Worm (Caenorhabditis elegans): ENCODE results near the gene nspb-8.

Gene nspb-8

ce11 chrII:14548691-14549090 is 31.8 kb downstream of the nspb-8 start, which contains the start of gene gcy-29:
TSS of gene gcy-29 (minus strand) at chrII:14548791.
- TF ChIP-seq nhr-28 (tag; optimal IDR thresholded peaks at IDR 0.05), result no peak
- TF ChIP-seq mml-1 (tag; optimal IDR thresholded peaks at IDR 0.05), result no peak
- TF ChIP-seq egl-27 (tag; optimal IDR thresholded peaks at IDR 0.05), result no peak
- TF ChIP-seq R02D3.7 (tag; optimal IDR thresholded peaks at IDR 0.05), result no peak
- no peak for TF ChIP-seq fos-1 (tag; optimal IDR thresholded peaks at IDR 0.05)
- no peak for TF ChIP-seq elt-2 (tag; optimal IDR thresholded peaks at IDR 0.05)
- no peak for TF ChIP-seq elt-1 (tag; optimal IDR thresholded peaks at IDR 0.05)
- TF ChIP-seq nhr-76 (tag; optimal IDR thresholded peaks at IDR 0.05), result no peak
- no peak for TF ChIP-seq ztf-4 (tag; optimal IDR thresholded peaks at IDR 0.05)
- no peak for TF ChIP-seq nhr-25 (tag; optimal IDR thresholded peaks at IDR 0.05)
- TF ChIP-seq nhr-23 (tag; optimal IDR thresholded peaks at IDR 0.05), result no peak
- TF ChIP-seq ceh-28 (tag; optimal IDR thresholded peaks at IDR 0.05), result no peak
- no peak for TF ChIP-seq ceh-9 (tag; optimal IDR thresholded peaks at IDR 0.05)
- TF ChIP-seq fkh-2 (tag; optimal IDR thresholded peaks at IDR 0.05), result no peak
- TF ChIP-seq eor-1 (tag; optimal IDR thresholded peaks at IDR 0.05), result no peak

- TF ChIP-seq pqm-1 (tag; optimal IDR thresholded peaks at IDR 0.05) (peak; percentile 66), elt-3 (tag; optimal IDR thresholded peaks at IDR 0.05) (no peak), ztf-11 (tag; optimal IDR thresholded peaks at IDR 0.05) (no peak), elt-2 (tag; optimal IDR thresholded peaks at IDR 0.05) (peak; percentile 59)
Observed at ce11 chrII:14540551-14540950, 39.9 kb downstream of the nspb-8 start.

ce11 chrII:14537728-14538127 is 42.7 kb downstream of the nspb-8 start, which contains the start of the genes clec-147 and C04H5.7:
TSS of gene clec-147 (minus strand) at chrII:14537828.
TSS of gene C04H5.7 (plus strand) at chrII:14537946.
- TF ChIP-seq ceh-9 (tag; optimal IDR thresholded peaks at IDR 0.05) (no peak), nhr-43 (tag; optimal IDR thresholded peaks at IDR 0.05; ENCODE audit: poor library complexity, severe bottlenecking) (no peak), nhr-23 (tag; optimal IDR thresholded peaks at IDR 0.05) (no peak), ztf-4 (tag; optimal IDR thresholded peaks at IDR 0.05) (no peak), lin-15B (tag; optimal IDR thresholded peaks at IDR 0.05) (no peak), hmg-11 (tag; optimal IDR thresholded peaks at IDR 0.05) (no peak)

ce11 chrII:14534000-14534399 is 46.4 kb downstream of the nspb-8 start, which contains the start of gene C04H5.1:
TSS of gene C04H5.1 (plus strand) at chrII:14534300.
- TF ChIP-seq snpc-4 (tag; optimal IDR thresholded peaks at IDR 0.05), result no peak
- TF ChIP-seq nhr-25 (tag; optimal IDR thresholded peaks at IDR 0.05), result no peak
- TF ChIP-seq elt-1 (tag; optimal IDR thresholded peaks at IDR 0.05), result no peak
- no peak for TF ChIP-seq hmg-11 (tag; optimal IDR thresholded peaks at IDR 0.05)
- TF ChIP-seq lsy-12 (tag; optimal IDR thresholded peaks at IDR 0.05), result no peak
- TF ChIP-seq egl-27 (tag; optimal IDR thresholded peaks at IDR 0.05), result no peak
- no peak for TF ChIP-seq nhr-23 (tag; optimal IDR thresholded peaks at IDR 0.05)
- TF ChIP-seq mml-1 (tag; optimal IDR thresholded peaks at IDR 0.05), result no peak
- no peak for TF ChIP-seq fkh-2 (tag; optimal IDR thresholded peaks at IDR 0.05)
- no peak for TF ChIP-seq daf-12 (tag; optimal IDR thresholded peaks at IDR 0.05)
- TF ChIP-seq ztf-4 (tag; optimal IDR thresholded peaks at IDR 0.05), result no peak
- TF ChIP-seq ceh-82 (tag; optimal IDR thresholded peaks at IDR 0.05), result no peak
- TF ChIP-seq ztf-11 (tag; optimal IDR thresholded peaks at IDR 0.05), result no peak
- no peak for TF ChIP-seq lin-15B (tag; optimal IDR thresholded peaks at IDR 0.05)
- no peak for TF ChIP-seq skn-1 (tag; optimal IDR thresholded peaks at IDR 0.05)
- no peak for TF ChIP-seq nfya-1 (tag; optimal IDR thresholded peaks at IDR 0.05; ENCODE audit: insufficient read depth)
- no peak for TF ChIP-seq mdl-1 (tag; optimal IDR thresholded peaks at IDR 0.05)
- no peak for TF ChIP-seq fkh-10 (GFP tag; optimal IDR thresholded peaks at IDR 0.05)

All from whole organism, L3 larva.